Worm (Caenorhabditis elegans) whole organism, young adult: ENCODE data around the gene let-721.

ENCODE experiments used
- B0261.1 ChIP-seq: sonication (generic microtip); optimal IDR thresholded peaks from 2 replicates; lab custom pipeline; 2016; ENCODE audit warnings: mild to moderate bottlenecking, missing genetic modification characterization, moderate library complexity, missing compliant biosample characterization
- B0336.3 ChIP-seq: fragments of 200-800 bp; sonication (Bioruptor generic); IDR thresholded peaks from 2 replicates; pipeline ENCODE4 v1.3.6; 2022; ENCODE audit warnings: missing genetic modification characterization, missing compliant biosample characterization
- C06A6.2 ChIP-seq: fragments of 200-800 bp; sonication (Bioruptor generic); conservative IDR thresholded peaks from 2 replicates; pipeline ENCODE4 v1.3.6; 2022; ENCODE audit warnings: missing genetic modification characterization, missing compliant biosample characterization
- D2030.7 ChIP-seq: fragments of 200-800 bp; sonication (Bioruptor generic); IDR thresholded peaks from 2 replicates; pipeline ENCODE4 v1.3.6; 2022; ENCODE audit warnings: missing genetic modification reagents, missing genetic modification characterization, missing compliant biosample characterization
- F10E7.11 ChIP-seq: sonication (generic microtip); optimal IDR thresholded peaks from 2 replicates; lab custom pipeline; 2017; ENCODE audit warnings: mild to moderate bottlenecking, missing genetic modification characterization, moderate library complexity, missing compliant biosample characterization
- F52B5.7 ChIP-seq: sonication (generic microtip); optimal IDR thresholded peaks from 2 replicates; lab custom pipeline; 2016; ENCODE audit warnings: mild to moderate bottlenecking, missing genetic modification characterization, missing compliant biosample characterization
- K12H6.12 ChIP-seq: fragments of 200-800 bp; sonication (Bioruptor generic); optimal IDR thresholded peaks from 2 replicates; lab custom pipeline; 2018; ENCODE audit warnings: mild to moderate bottlenecking, missing genetic modification characterization, missing compliant biosample characterization
- T26A5.8 ChIP-seq: sonication (generic microtip); optimal IDR thresholded peaks from 2 replicates; lab custom pipeline; 2016; ENCODE audit warnings: missing genetic modification characterization, missing compliant biosample characterization
- Y95B8A.8 ChIP-seq: fragments of 200-800 bp; sonication (Bioruptor generic); IDR thresholded peaks from 2 replicates; pipeline ENCODE4 v1.3.6; 2022; ENCODE audit warnings: missing genetic modification reagents, missing genetic modification characterization, missing compliant biosample characterization
- athp-1 ChIP-seq: sonication (generic microtip); optimal IDR thresholded peaks from 2 replicates; lab custom pipeline; 2017; ENCODE audit warnings: mild to moderate bottlenecking, missing genetic modification characterization, missing compliant biosample characterization
- attf-6 ChIP-seq: fragments of 200-800 bp; sonication (Bioruptor generic); IDR thresholded peaks from 2 replicates; pipeline ENCODE4 v1.3.6; 2022; ENCODE audit warnings: missing genetic modification reagents, missing genetic modification characterization, missing compliant biosample characterization
- cebp-1 ChIP-seq, 2 experiments: fragments of 200-800 bp in 1 of 2; sonication (Bioruptor generic) in 1 of 2; sonication (generic microtip) in 1 of 2; IDR thresholded peaks in 1 of 2; optimal IDR thresholded peaks in 1 of 2; 2 replicates each; pipeline versions ENCODE4 v1.3.6 to Lab custom; 2017 to 2022; ENCODE audit warnings: missing compliant biosample characterization in 2 of 2, missing genetic modification characterization in 2 of 2, mild to moderate bottlenecking in 1 of 2, missing genetic modification reagents in 1 of 2, moderate library complexity in 1 of 2
- ceh-27 ChIP-seq: fragments of 200-800 bp; sonication (Bioruptor generic); optimal IDR thresholded peaks from 2 replicates; lab custom pipeline; 2018; ENCODE audit warnings: mild to moderate bottlenecking, missing genetic modification characterization, moderate library complexity, missing compliant biosample characterization
- ceh-58 ChIP-seq: fragments of 200-800 bp; sonication (Bioruptor generic); IDR thresholded peaks from 2 replicates; pipeline ENCODE4 v1.3.6; 2022; ENCODE audit warnings: missing genetic modification characterization, missing compliant biosample characterization
- ceh-79 ChIP-seq: sonication (generic microtip); optimal IDR thresholded peaks from 2 replicates; lab custom pipeline; 2017; ENCODE audit warnings: mild to moderate bottlenecking, missing genetic modification characterization, missing compliant biosample characterization
- dpff-1 ChIP-seq: sonication (generic microtip); optimal IDR thresholded peaks from 2 replicates; lab custom pipeline; 2017; ENCODE audit warnings: mild to moderate bottlenecking, missing genetic modification characterization, missing compliant biosample characterization
- dpl-1 ChIP-seq: fragments of 150-350 bp; optimal IDR thresholded peaks from 2 replicates; lab custom pipeline; 2014; ENCODE audit warnings: missing biosample characterization, missing genetic modification reagents, missing genetic modification characterization
- efl-1 ChIP-seq: fragments of 150-350 bp; optimal IDR thresholded peaks from 2 replicates; lab custom pipeline; 2014; ENCODE audit warnings: missing biosample characterization, missing genetic modification reagents, missing genetic modification characterization
- ets-4 ChIP-seq: fragments of 200-800 bp; sonication (Bioruptor generic); optimal IDR thresholded peaks from 2 replicates; lab custom pipeline; 2018; ENCODE audit warnings: mild to moderate bottlenecking, missing genetic modification characterization, missing compliant biosample characterization
- fkh-3 ChIP-seq: sonication (generic microtip); optimal IDR thresholded peaks from 2 replicates; lab custom pipeline; 2016; ENCODE audit warnings: mild to moderate bottlenecking, missing genetic modification characterization, missing compliant biosample characterization
- gei-17 ChIP-seq: fragments of 200-800 bp; sonication (Bioruptor generic); optimal IDR thresholded peaks from 2 replicates; lab custom pipeline; 2018; ENCODE audit warnings: mild to moderate bottlenecking, missing genetic modification characterization, missing compliant biosample characterization
- hlh-12 ChIP-seq: sonication (generic microtip); optimal IDR thresholded peaks from 2 replicates; lab custom pipeline; 2016; ENCODE audit warnings: missing genetic modification characterization, missing compliant biosample characterization
- hlh-26 ChIP-seq: fragments of 200-800 bp; sonication (Bioruptor generic); conservative IDR thresholded peaks from 2 replicates; pipeline ENCODE4 v1.3.6; 2022; ENCODE audit warnings: missing genetic modification reagents, missing genetic modification characterization, missing compliant biosample characterization
- hmg-1.2 ChIP-seq: fragments of 200-800 bp; sonication (Bioruptor generic); IDR thresholded peaks from 2 replicates; pipeline ENCODE4 v1.3.6; 2022; ENCODE audit warnings: missing genetic modification reagents, missing genetic modification characterization, missing compliant biosample characterization
- let-526 ChIP-seq: fragments of 200-800 bp; sonication (Bioruptor generic); IDR thresholded peaks from 2 replicates; pipeline ENCODE4 v1.3.6; 2022; ENCODE audit warnings: missing genetic modification reagents, missing genetic modification characterization, missing compliant biosample characterization
- lsl-1 ChIP-seq: fragments of 200-800 bp; sonication (Bioruptor generic); optimal IDR thresholded peaks from 2 replicates; lab custom pipeline; 2018; ENCODE audit warnings: mild to moderate bottlenecking, missing genetic modification characterization, moderate library complexity, missing compliant biosample characterization
- lsy-27 ChIP-seq: sonication (generic microtip); optimal IDR thresholded peaks from 2 replicates; lab custom pipeline; 2017; ENCODE audit warnings: missing genetic modification characterization, mild to moderate bottlenecking, missing compliant biosample characterization, antibody characterized with exemption, missing genotype, borderline replicate concordance; ENCODE audit not compliant: insufficient read depth
- mes-4 ChIP-seq: sonication (generic microtip); optimal IDR thresholded peaks from 2 replicates; lab custom pipeline; 2016; ENCODE audit warnings: missing genotype, missing genetic modification characterization, missing compliant biosample characterization
- mxl-1 ChIP-seq: sonication (generic microtip); optimal IDR thresholded peaks from 2 replicates; lab custom pipeline; 2016; ENCODE audit warnings: missing genetic modification characterization, missing compliant biosample characterization
- nhr-120 ChIP-seq: fragments of 200-800 bp; sonication (Bioruptor generic); IDR thresholded peaks from 2 replicates; pipeline ENCODE4 v1.3.6; 2022; ENCODE audit warnings: missing genetic modification characterization, missing compliant biosample characterization
- nhr-27 ChIP-seq: fragments of 200-800 bp; sonication (Bioruptor generic); optimal IDR thresholded peaks from 2 replicates; lab custom pipeline; 2018; ENCODE audit warnings: mild to moderate bottlenecking, missing genetic modification characterization, moderate library complexity, missing compliant biosample characterization
- pbrm-1 ChIP-seq: fragments of 200-800 bp; sonication (Bioruptor generic); IDR thresholded peaks from 2 replicates; pipeline ENCODE4 v1.3.6; 2022; ENCODE audit warnings: missing genetic modification reagents, missing genetic modification characterization, missing compliant biosample characterization
- pha-4 ChIP-seq: fragments of 150-350 bp; sonication (generic microtip); optimal IDR thresholded peaks from 2 replicates; lab custom pipeline; 2014; ENCODE audit warnings: missing biosample characterization, missing genetic modification reagents, missing genetic modification characterization
- rec-8 ChIP-seq, 2 experiments: sonication (generic microtip); optimal IDR thresholded peaks; 2 replicates each; lab custom pipeline; 2016; ENCODE audit warnings: mild to moderate bottlenecking in 2 of 2, missing genetic modification characterization in 2 of 2, missing genetic modification reagents in 2 of 2, missing genotype in 2 of 2, missing biosample characterization in 1 of 2, missing compliant biosample characterization in 1 of 2, moderate library complexity in 1 of 2
- repo-1 ChIP-seq: sonication (generic microtip); optimal IDR thresholded peaks from 2 replicates; lab custom pipeline; 2017; ENCODE audit warnings: mild to moderate bottlenecking, missing genetic modification characterization, missing compliant biosample characterization
- rpc-1 ChIP-seq, 2 experiments: fragments of 150-350 bp in 1 of 2; sonication (generic microtip) in 1 of 2; optimal IDR thresholded peaks; 2 replicates each; lab custom pipeline; 2014 to 2018; ENCODE audit warnings: missing biosample characterization in 1 of 2, missing genetic modification characterization in 1 of 2, missing genetic modification reagents in 1 of 2, missing genotype in 1 of 2
- sea-2 ChIP-seq: fragments of 200-800 bp; sonication (Bioruptor generic); IDR thresholded peaks from 2 replicates; pipeline ENCODE4 v1.3.6; 2022; ENCODE audit warnings: missing genetic modification characterization, missing compliant biosample characterization
- snpc-3.4 ChIP-seq: sonication (generic microtip); optimal IDR thresholded peaks from 2 replicates; lab custom pipeline; 2017; ENCODE audit warnings: missing genetic modification characterization, mild to moderate bottlenecking, missing compliant biosample characterization, antibody characterized with exemption, moderate library complexity, missing genotype, missing genetic modification reagents
- somi-1 ChIP-seq: fragments of 200-800 bp; sonication (Bioruptor generic); optimal IDR thresholded peaks from 2 replicates; lab custom pipeline; 2018; ENCODE audit warnings: mild to moderate bottlenecking, missing genetic modification characterization, missing compliant biosample characterization
- tbp1 ChIP-seq: fragments of 200-800 bp; sonication (Bioruptor generic); optimal IDR thresholded peaks from 2 replicates; lab custom pipeline; 2018; ENCODE audit warnings: mild to moderate bottlenecking, missing genetic modification characterization, missing compliant biosample characterization
- tlf-1 ChIP-seq: fragments of 200-800 bp; sonication (Bioruptor generic); optimal IDR thresholded peaks from 2 replicates; lab custom pipeline; 2018; ENCODE audit warnings: mild to moderate bottlenecking, missing genetic modification characterization, missing compliant biosample characterization
- unc-62 ChIP-seq: fragments of 150-350 bp; optimal IDR thresholded peaks from 2 replicates; lab custom pipeline; 2014; ENCODE audit warnings: missing biosample characterization, missing genetic modification reagents, missing genetic modification characterization
- xnd-1 ChIP-seq: sonication (generic microtip); optimal IDR thresholded peaks from 2 replicates; lab custom pipeline; 2016; ENCODE audit warnings: missing genotype, missing genetic modification reagents, missing genetic modification characterization, missing compliant biosample characterization
- zfh-2 ChIP-seq: fragments of 200-800 bp; sonication (Bioruptor generic); conservative IDR thresholded peaks from 2 replicates; pipeline ENCODE4 v1.3.6; 2022; ENCODE audit warnings: missing genetic modification reagents, missing genetic modification characterization, missing compliant biosample characterization
- zim-3 ChIP-seq: sonication (generic microtip); optimal IDR thresholded peaks from 2 replicates; lab custom pipeline; 2017; ENCODE audit warnings: mild to moderate bottlenecking, missing genetic modification characterization, moderate library complexity, missing compliant biosample characterization
- ztf-25 ChIP-seq: fragments of 200-800 bp; sonication (Bioruptor generic); IDR thresholded peaks from 2 replicates; pipeline ENCODE4 v1.3.6; 2022; ENCODE audit warnings: missing genetic modification reagents, missing genetic modification characterization, missing compliant biosample characterization
- ztf-28 ChIP-seq: fragments of 200-800 bp; sonication (Bioruptor generic); IDR thresholded peaks from 2 replicates; pipeline ENCODE4 v1.3.6; 2022; ENCODE audit warnings: missing genetic modification reagents, missing genetic modification characterization, missing compliant biosample characterization
- ztf-3 ChIP-seq: fragments of 200-800 bp; sonication (Bioruptor generic); optimal IDR thresholded peaks from 2 replicates; lab custom pipeline; 2018; ENCODE audit warnings: mild to moderate bottlenecking, missing genetic modification characterization, missing compliant biosample characterization

The let-721 gene

DNA sequence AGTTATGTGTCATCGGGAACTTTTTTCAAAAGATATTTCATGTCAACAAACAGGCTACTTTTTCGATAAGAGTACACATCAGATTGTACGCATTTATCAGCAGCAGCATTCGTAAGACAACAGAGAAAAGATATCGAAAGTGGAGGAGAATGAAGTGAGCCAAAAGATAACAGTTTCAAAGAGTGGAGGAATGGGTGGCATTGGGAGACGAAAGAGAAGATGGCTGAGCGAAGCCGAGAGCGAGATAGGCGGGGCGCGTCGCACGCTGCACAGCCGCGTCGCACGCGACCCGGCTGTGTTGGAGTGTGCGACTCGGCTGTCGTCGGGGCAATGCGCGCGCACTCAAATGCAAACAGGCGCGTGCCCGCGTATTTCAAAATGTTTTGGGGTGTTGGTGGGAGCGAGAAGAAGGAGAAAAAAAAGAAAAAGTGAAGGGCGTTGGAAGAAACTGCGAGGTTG, 17.4 kb upstream of the let-721 start (continued):
- peak; percentile 88 for TF ChIP-seq repo-1 (tag; lab: Kevin White, UChicago)
- no peak for TF ChIP-seq lsy-27
- peak; percentile 45 for TF ChIP-seq ceh-79 (tag; lab: Kevin White, UChicago)
- TF ChIP-seq dpff-1: no peak
- TF ChIP-seq mxl-1 (tag; lab: Kevin White, UChicago): no peak
- peak; percentile 100 for TF ChIP-seq zfh-2 (GFP tag; lab: Robert Waterston, UW)
- peak; percentile 57 for TF ChIP-seq xnd-1 (tag; lab: Kevin White, UChicago)
- peak; percentile 23 for TF ChIP-seq pha-4 (tag; lab: Kevin White, UChicago)
- TF ChIP-seq nhr-120: no peak
- TF ChIP-seq ets-4: peak; percentile 86
- TF ChIP-seq mes-4 (tag; lab: Kevin White, UChicago): no peak
- TF ChIP-seq tlf-1 (GFP tag; lab: Kevin White, UChicago): peak; percentile 89
- TF ChIP-seq attf-6 (GFP tag; lab: Robert Waterston, UW): no peak
- no peak for TF ChIP-seq gei-17 (GFP tag; lab: Kevin White, UChicago)
- no peak for TF ChIP-seq snpc-3.4 (tag; lab: Kevin White, UChicago)
- peak; percentile 66 for TF ChIP-seq hmg-1.2 (GFP tag; lab: Robert Waterston, UW)
- peak; percentile 80 for TF ChIP-seq athp-1 (tag; lab: Kevin White, UChicago)
- TF ChIP-seq B0261.1 (tag; lab: Kevin White, UChicago): peak; percentile 14
- TF ChIP-seq ztf-3 (GFP tag; lab: Kevin White, UChicago): peak; percentile 40
- TF ChIP-seq unc-62 (GFP tag; lab: Kevin White, UChicago): no peak
- TF ChIP-seq lsl-1: peak; percentile 66
- peak; percentile 84 for TF ChIP-seq let-526 (GFP tag; lab: Robert Waterston, UW)
- TF ChIP-seq D2030.7 (GFP tag; lab: Robert Waterston, UW): peak; percentile 74
- TF ChIP-seq Y95B8A.8 (GFP tag; lab: Robert Waterston, UW): peak; percentile 94
- TF ChIP-seq cebp-1 (GFP tag; IDR thresholded peaks at IDR 0.05; lab: Robert Waterston, UW): peak; percentile 94
- TF ChIP-seq cebp-1 (tag; optimal IDR thresholded peaks at IDR 0.05; lab: Kevin White, UChicago): peak; percentile 97
- peak; percentile 82 for TF ChIP-seq T26A5.8 (tag; lab: Kevin White, UChicago)
- no peak for TF ChIP-seq hlh-12 (tag; lab: Kevin White, UChicago)
- TF ChIP-seq ztf-25: peak; percentile 47; the same call in 1 of the 2 replicates
- no peak for TF ChIP-seq hlh-26 (GFP tag; lab: Robert Waterston, UW)
- TF ChIP-seq tbp1: peak; percentile 70
- TF ChIP-seq efl-1: peak; percentile 86
- peak; percentile 30 for TF ChIP-seq fkh-3
- TF ChIP-seq B0336.3 (GFP tag; lab: Robert Waterston, UW): peak; percentile 98
- TF ChIP-seq pbrm-1: peak; percentile 93
- no peak for TF ChIP-seq rpc-1 (optimal IDR thresholded peaks at IDR 0.05; lab: Kevin White, UChicago)
- TF ChIP-seq rpc-1 (tag; optimal IDR thresholded peaks at IDR 0.05; lab: Kevin White, UChicago): no peak
- TF ChIP-seq sea-2: no peak
- TF ChIP-seq somi-1 (GFP tag; lab: Kevin White, UChicago): peak; percentile 77
- TF ChIP-seq nhr-27 (tag; lab: Kevin White, UChicago): no peak
- no peak for TF ChIP-seq F10E7.11 (tag; lab: Kevin White, UChicago)
- peak; percentile 86 for TF ChIP-seq K12H6.12 (tag; lab: Kevin White, UChicago)
- TF ChIP-seq rec-8 (tag; optimal IDR thresholded peaks at IDR 0.05; lab: Kevin White, UChicago): no peak
- peak; percentile 72 for TF ChIP-seq zim-3 (tag; lab: Kevin White, UChicago)
- 0 out of 2 replicates have a peak, but pooled peaks have one; percentile 66 for TF ChIP-seq ztf-28 (GFP tag; lab: Robert Waterston, UW)
- peak; percentile 79 for TF ChIP-seq F52B5.7
- TF ChIP-seq dpl-1 (GFP tag; lab: Kevin White, UChicago): peak; percentile 61
- TF ChIP-seq ceh-27 (GFP tag; lab: Kevin White, UChicago): peak; percentile 90
- 0 out of 2 replicates have a peak, but pooled peaks have one; percentile 16 for TF ChIP-seq ceh-58 (GFP tag; lab: Robert Waterston, UW)
- peak; percentile 86 for TF ChIP-seq C06A6.2 (GFP tag; lab: Robert Waterston, UW)
